Worm (Caenorhabditis elegans) whole organism, L4 larva: ENCODE data around the gene glb-17.

Source experiments
- F26F4.8 ChIP-seq: fragments of 200-800 bp; sonication (Bioruptor generic); conservative IDR thresholded peaks from 2 replicates; pipeline ENCODE4 v1.3.6; 2022; ENCODE audit warnings: missing genetic modification characterization, missing compliant biosample characterization
- Y105C5A.15 ChIP-seq: fragments of 200-800 bp; sonication (Bioruptor generic); IDR thresholded peaks from 2 replicates; pipeline ENCODE4 v1.3.6; 2022; ENCODE audit warnings: missing genetic modification characterization, missing compliant biosample characterization
- Y5F2A.4 ChIP-seq: fragments of 200-800 bp; sonication (Bioruptor generic); optimal IDR thresholded peaks from 2 replicates; lab custom pipeline; 2018; ENCODE audit warnings: mild to moderate bottlenecking, missing genetic modification characterization, missing compliant biosample characterization
- Y75B8A.6 ChIP-seq: fragments of 200-800 bp; sonication (Bioruptor generic); IDR thresholded peaks from 2 replicates; pipeline ENCODE4 v1.3.6; 2022; ENCODE audit warnings: missing genetic modification reagents, missing genetic modification characterization, missing compliant biosample characterization
- ZK546.5 ChIP-seq, 2 experiments: sonication (generic microtip); optimal IDR thresholded peaks; 2 replicates each; lab custom pipeline; 2017; ENCODE audit warnings: missing biosample characterization in 2 of 2, missing genetic modification characterization in 2 of 2
- aha-1 ChIP-seq: fragments of 150-350 bp; peaks from one replicate; lab custom pipeline; 2014; ENCODE audit warnings: missing biosample characterization, missing genetic modification characterization
- aly-2 ChIP-seq: sonication (generic microtip); optimal IDR thresholded peaks from 2 replicates; lab custom pipeline; 2018; ENCODE audit warnings: missing biosample characterization, missing genetic modification characterization
- arid-1 ChIP-seq: fragments of 200-800 bp; sonication (Bioruptor generic); conservative IDR thresholded peaks from 2 replicates; pipeline ENCODE4 v1.3.6; 2022; ENCODE audit warnings: missing genetic modification reagents, missing genetic modification characterization, missing compliant biosample characterization
- ceh-44 ChIP-seq: fragments of 200-800 bp; sonication (Bioruptor generic); IDR thresholded peaks from 2 replicates; pipeline ENCODE4 v1.3.6; 2022; ENCODE audit warnings: missing genetic modification reagents, missing genetic modification characterization, missing compliant biosample characterization
- cey-2 ChIP-seq: sonication (generic microtip); optimal IDR thresholded peaks from 3 replicates; lab custom pipeline; 2017; ENCODE audit warnings: missing genetic modification characterization, mild to moderate bottlenecking, missing compliant biosample characterization, antibody characterized with exemption, borderline replicate concordance; ENCODE audit not compliant: insufficient read depth
- daf-16 ChIP-seq, 3 experiments: sonication (generic microtip); optimal IDR thresholded peaks; 2 replicates each; lab custom pipeline; 2016 to 2017; ENCODE audit warnings: missing genetic modification characterization in 3 of 3, missing genetic modification reagents in 3 of 3, mild to moderate bottlenecking in 2 of 3, missing compliant biosample characterization in 2 of 3, missing biosample characterization in 1 of 3, moderate library complexity in 1 of 3
- daf-19 ChIP-seq: fragments of 200-800 bp; sonication (Bioruptor generic); conservative IDR thresholded peaks from 2 replicates; pipeline ENCODE4 v1.3.6; 2022; ENCODE audit warnings: missing genetic modification characterization, missing compliant biosample characterization
- daf-8 ChIP-seq: fragments of 200-800 bp; sonication (Bioruptor generic); IDR thresholded peaks from 2 replicates; pipeline ENCODE4 v1.3.6; 2022; ENCODE audit warnings: missing genetic modification characterization, missing compliant biosample characterization
- dmd-9 ChIP-seq: fragments of 200-800 bp; sonication (Bioruptor generic); IDR thresholded peaks from 2 replicates; pipeline ENCODE4 v1.3.6; 2022; ENCODE audit warnings: missing genetic modification reagents, missing genetic modification characterization, missing compliant biosample characterization
- duxl-1 ChIP-seq: sonication (generic microtip); optimal IDR thresholded peaks from 2 replicates; lab custom pipeline; 2016; ENCODE audit warnings: mild to moderate bottlenecking, missing genetic modification characterization, moderate library complexity, missing compliant biosample characterization; ENCODE audit not compliant: poor library complexity
- dve-1 ChIP-seq: sonication (generic microtip); optimal IDR thresholded peaks from 2 replicates; lab custom pipeline; 2017; ENCODE audit warnings: antibody characterized with exemption, mild to moderate bottlenecking, missing genetic modification characterization, missing compliant biosample characterization; ENCODE audit not compliant: insufficient read depth
- egl-43 ChIP-seq: fragments of 200-800 bp; sonication (Bioruptor generic); IDR thresholded peaks from 2 replicates; pipeline ENCODE4 v1.3.6; 2022; ENCODE audit warnings: missing genetic modification reagents, missing genetic modification characterization, missing compliant biosample characterization
- fkh-10 ChIP-seq: fragments of 150-350 bp; optimal IDR thresholded peaks from 2 replicates; lab custom pipeline; 2014; ENCODE audit warnings: missing biosample characterization, missing genetic modification reagents, missing genetic modification characterization
- fos-1 ChIP-seq: fragments of 150-350 bp; optimal IDR thresholded peaks from 2 replicates; lab custom pipeline; 2014; ENCODE audit warnings: missing biosample characterization, missing genetic modification characterization
- gei-8 ChIP-seq: fragments of 200-800 bp; sonication (Bioruptor generic); optimal IDR thresholded peaks from 2 replicates; lab custom pipeline; 2018; ENCODE audit warnings: mild to moderate bottlenecking, missing genetic modification characterization, missing compliant biosample characterization
- hif-1 ChIP-seq, 2 experiments: sonication (generic microtip); optimal IDR thresholded peaks; 2 replicates each; lab custom pipeline; 2016 to 2017; ENCODE audit warnings: missing compliant biosample characterization in 2 of 2, missing genetic modification characterization in 2 of 2, missing genetic modification reagents in 2 of 2, missing genotype in 2 of 2, mild to moderate bottlenecking in 1 of 2
- hlh-11 ChIP-seq: fragments of 200-800 bp; sonication (Bioruptor generic); optimal IDR thresholded peaks from 2 replicates; lab custom pipeline; 2018; ENCODE audit warnings: mild to moderate bottlenecking, missing genetic modification characterization, missing compliant biosample characterization
- hlh-30 ChIP-seq: sonication (generic microtip); optimal IDR thresholded peaks from 2 replicates; lab custom pipeline; 2017; ENCODE audit warnings: antibody characterized with exemption, mild to moderate bottlenecking, missing genetic modification characterization, missing compliant biosample characterization; ENCODE audit not compliant: insufficient read depth
- hmg-1.1 ChIP-seq: fragments of 200-800 bp; sonication (Bioruptor generic); IDR thresholded peaks from 2 replicates; pipeline ENCODE4 v1.3.6; 2022; ENCODE audit warnings: missing genetic modification reagents, missing genetic modification characterization, missing compliant biosample characterization
- lin-15B ChIP-seq: fragments of 150-350 bp; sonication (generic microtip); optimal IDR thresholded peaks from 3 replicates; lab custom pipeline; 2014; ENCODE audit warnings: missing biosample characterization, missing genetic modification characterization
- lin-29 ChIP-seq: fragments of 200-800 bp; sonication (Bioruptor generic); IDR thresholded peaks from 2 replicates; pipeline ENCODE4 v1.3.6; 2022; ENCODE audit warnings: missing genetic modification reagents, missing genetic modification characterization, missing compliant biosample characterization
- madf-9 ChIP-seq: fragments of 200-800 bp; sonication (Bioruptor generic); conservative IDR thresholded peaks from 2 replicates; pipeline ENCODE4 v1.3.6; 2022; ENCODE audit warnings: missing genetic modification reagents, missing genetic modification characterization, missing compliant biosample characterization
- mdl-1 ChIP-seq, 2 experiments: fragments of 150-350 bp in 1 of 2; sonication (generic microtip) in 1 of 2; optimal IDR thresholded peaks; 2 replicates each; lab custom pipeline; 2014 to 2017; ENCODE audit warnings: missing biosample characterization in 2 of 2, missing genetic modification characterization in 2 of 2
- mep-1 ChIP-seq: fragments of 150-350 bp; sonication (generic microtip); optimal IDR thresholded peaks from 3 replicates; lab custom pipeline; 2014; ENCODE audit warnings: missing biosample characterization, missing genetic modification characterization
- mes-2 ChIP-seq: sonication (generic microtip); optimal IDR thresholded peaks from 2 replicates; lab custom pipeline; 2016; ENCODE audit warnings: missing genotype, mild to moderate bottlenecking, missing genetic modification characterization, missing compliant biosample characterization; ENCODE audit not compliant: poor library complexity, severe bottlenecking
- mxl-3 ChIP-seq: fragments of 200-800 bp; sonication (Bioruptor generic); optimal IDR thresholded peaks from 2 replicates; lab custom pipeline; 2018; ENCODE audit warnings: mild to moderate bottlenecking, missing genetic modification characterization, missing compliant biosample characterization
- nhr-10 ChIP-seq: fragments of 150-350 bp; optimal IDR thresholded peaks from 2 replicates; lab custom pipeline; 2014; ENCODE audit warnings: missing biosample characterization, missing genetic modification characterization
- nhr-111 ChIP-seq: fragments of 200-800 bp; sonication (Bioruptor generic); optimal IDR thresholded peaks from 2 replicates; lab custom pipeline; 2018; ENCODE audit warnings: mild to moderate bottlenecking, missing genetic modification characterization, missing compliant biosample characterization
- nhr-237 ChIP-seq: sonication (generic microtip); optimal IDR thresholded peaks from 2 replicates; lab custom pipeline; 2017; ENCODE audit warnings: missing biosample characterization, missing genetic modification characterization
- nhr-28 ChIP-seq: fragments of 150-350 bp; optimal IDR thresholded peaks from 2 replicates; lab custom pipeline; 2014; ENCODE audit warnings: missing biosample characterization, missing genetic modification characterization
- nhr-42 ChIP-seq: fragments of 200-800 bp; sonication (Bioruptor generic); IDR thresholded peaks from 2 replicates; pipeline ENCODE4 v1.3.6; 2022; ENCODE audit warnings: missing genetic modification characterization, missing compliant biosample characterization
- nhr-48 ChIP-seq: sonication (generic microtip); optimal IDR thresholded peaks from 2 replicates; lab custom pipeline; 2016; ENCODE audit warnings: mild to moderate bottlenecking, missing genetic modification characterization, missing compliant biosample characterization
- nhr-6 ChIP-seq: fragments of 150-350 bp; optimal IDR thresholded peaks from 2 replicates; lab custom pipeline; 2014; ENCODE audit warnings: missing biosample characterization, missing genetic modification characterization
- rbr-2 ChIP-seq: sonication (generic microtip); optimal IDR thresholded peaks from 2 replicates; lab custom pipeline; 2016; ENCODE audit warnings: missing genotype, missing genetic modification characterization, missing compliant biosample characterization
- set-16 ChIP-seq: fragments of 200-800 bp; sonication (Bioruptor generic); IDR thresholded peaks from 2 replicates; pipeline ENCODE4 v1.3.6; 2022; ENCODE audit warnings: missing genetic modification reagents, missing genetic modification characterization, missing compliant biosample characterization
- snpc-1.2 ChIP-seq: fragments of 200-800 bp; sonication (Bioruptor generic); IDR thresholded peaks from 2 replicates; pipeline ENCODE4 v1.3.6; 2022; ENCODE audit warnings: missing genetic modification reagents, missing genetic modification characterization, missing compliant biosample characterization
- spr-1 ChIP-seq: sonication (generic microtip); optimal IDR thresholded peaks from 2 replicates; lab custom pipeline; 2016; ENCODE audit warnings: mild to moderate bottlenecking, missing genetic modification characterization, missing compliant biosample characterization
- spr-3 ChIP-seq: fragments of 200-800 bp; sonication (Bioruptor generic); optimal IDR thresholded peaks from 2 replicates; lab custom pipeline; 2018; ENCODE audit warnings: mild to moderate bottlenecking, missing genetic modification characterization, missing compliant biosample characterization
- zag-1 ChIP-seq: fragments of 150-350 bp; optimal IDR thresholded peaks from 2 replicates; lab custom pipeline; 2014; ENCODE audit warnings: missing biosample characterization, missing genetic modification characterization
- zfp-3 ChIP-seq: fragments of 200-800 bp; sonication (Bioruptor generic); conservative IDR thresholded peaks from 2 replicates; pipeline ENCODE4 v1.3.6; 2022; ENCODE audit warnings: missing genetic modification reagents, missing genetic modification characterization, missing compliant biosample characterization
- zip-11 ChIP-seq: fragments of 200-800 bp; sonication (Bioruptor generic); IDR thresholded peaks from 2 replicates; pipeline ENCODE4 v1.3.6; 2022; ENCODE audit warnings: missing genetic modification characterization, missing compliant biosample characterization

Gene glb-17

ce11 chrX:9539294-9540030 is 37.4 kb downstream of the glb-17 start, which contains the start of gene nuc-1 (continued):
- TF ChIP-seq daf-19 (no peak), spr-1 (tag; lab: Kevin White, UChicago) (no peak), egl-43 (GFP tag; lab: Robert Waterston, UW) (no peak), lin-29 (GFP tag; lab: Robert Waterston, UW) (no peak), arid-1 (GFP tag; lab: Robert Waterston, UW) (no peak), cey-2 (no peak), spr-3 (no peak)

ce11 chrX:9537538-9538172 is 39.2 kb downstream of the glb-17 start:
- TF ChIP-seq zip-11 (GFP tag; lab: Robert Waterston, UW) (no peak), hmg-1.1 (GFP tag; lab: Robert Waterston, UW) (no peak), hlh-11 (tag; lab: Kevin White, UChicago) (peak; percentile 58), Y5F2A.4 (no peak), nhr-6 (peak; percentile 13), fos-1 (no peak), mdl-1 (tag; optimal IDR thresholded peaks at IDR 0.05; lab: Kevin White, UChicago) (peak in 1 of 2 experiments; percentile 75), nhr-237 (tag; lab: Kevin White, UChicago) (no peak), mxl-3 (GFP tag; lab: Kevin White, UChicago) (peak; percentile 36), nhr-111 (GFP tag; lab: Kevin White, UChicago) (no peak), fkh-10 (no peak), aha-1 (tag; lab: Kevin White, UChicago) (peak; percentile 92), rbr-2 (no peak), spr-1 (tag; lab: Kevin White, UChicago) (no peak), nhr-28 (tag; lab: Kevin White, UChicago) (peak; percentile 34), hif-1 (tag; optimal IDR thresholded peaks at IDR 0.05; lab: Kevin White, UChicago) (peak in 1 of 2 experiments; percentile 23), gei-8 (GFP tag; lab: Kevin White, UChicago) (no peak), dmd-9 (GFP tag; lab: Robert Waterston, UW) (no peak), snpc-1.2 (GFP tag; lab: Robert Waterston, UW) (no peak), ceh-44 (GFP tag; lab: Robert Waterston, UW) (no peak), set-16 (GFP tag; lab: Robert Waterston, UW) (no peak), zfp-3 (GFP tag; lab: Robert Waterston, UW) (no peak), F26F4.8 (GFP tag; lab: Robert Waterston, UW) (no peak), nhr-48 (peak; percentile 63), nhr-42 (GFP tag; lab: Robert Waterston, UW) (no peak), dve-1 (peak; percentile 53), ZK546.5 (tag; optimal IDR thresholded peaks at IDR 0.05; lab: Kevin White, UChicago) (no peak), Y105C5A.15 (GFP tag; lab: Robert Waterston, UW) (no peak), madf-9 (GFP tag; lab: Robert Waterston, UW) (no peak), hlh-30 (peak; percentile 68), zag-1 (tag; lab: Kevin White, UChicago) (no peak), Y75B8A.6 (GFP tag; lab: Robert Waterston, UW) (no peak), lin-15B (no peak), duxl-1 (tag; lab: Kevin White, UChicago) (no peak), aly-2 (no peak), nhr-10 (tag; lab: Kevin White, UChicago) (no peak), daf-8 (GFP tag; lab: Robert Waterston, UW) (no peak), daf-16 (GFP tag; optimal IDR thresholded peaks at IDR 0.05; lab: Kevin White, UChicago) (no peak), daf-16 (tag; optimal IDR thresholded peaks at IDR 0.05; lab: Kevin White, UChicago) (no peak), mes-2 (tag; lab: Kevin White, UChicago) (no peak), mep-1 (tag; lab: Kevin White, UChicago) (peak; percentile 19)
